Fruit fly (Drosophila melanogaster): ENCODE measurements around the gene CG8028.

The CG8028 gene

dm6 chrX:19297899-19298784 is 18.0 kb upstream of the CG8028 start, which contains the start of gene CG8034 (continued):
- TF ChIP-seq CoRest (tag; optimal IDR thresholded peaks at IDR 0.05), result peak; percentile 99
- TF ChIP-seq CG6813 (GFP tag; optimal IDR thresholded peaks at IDR 0.05), result peak; percentile 93
- peak; percentile 73; the same call in 1 of the 3 replicates for TF ChIP-seq gce (GFP tag; IDR thresholded peaks at IDR 0.05)
- TF ChIP-seq Side (GFP tag; optimal IDR thresholded peaks at IDR 0.05), result peak; percentile 94
- TF ChIP-seq chif (GFP tag; optimal IDR thresholded peaks at IDR 0.05), result peak; percentile 93 to 94
- peak; percentile 97 for TF ChIP-seq CG10979 (tag; optimal IDR thresholded peaks at IDR 0.05)
- TF ChIP-seq Hr78 (GFP tag; optimal IDR thresholded peaks at IDR 0.05), result peak in 1 of 2 experiments; percentile 88
- TF ChIP-seq Ada2b (GFP tag; IDR thresholded peaks at IDR 0.05), result peak; percentile 91
- TF ChIP-seq Elba2 (GFP tag; optimal IDR thresholded peaks at IDR 0.05), result peak; percentile 76
- peak; percentile 62 for TF ChIP-seq CTCF (GFP tag; optimal IDR thresholded peaks at IDR 0.05)
- peak; percentile 89 for TF ChIP-seq CG18764 (GFP tag; optimal IDR thresholded peaks at IDR 0.05)
- TF ChIP-seq jigr1 (GFP tag; IDR thresholded peaks at IDR 0.05), result peak; percentile 92
- peak; percentile 93 for TF ChIP-seq CG12071 (GFP tag; optimal IDR thresholded peaks at IDR 0.05)
- TF ChIP-seq amos (GFP tag; IDR thresholded peaks at IDR 0.05; ENCODE audit: partially characterized antibody), result peak; percentile 46; the same call in 1 of the 2 replicates
- TF ChIP-seq tna (GFP tag; IDR thresholded peaks at IDR 0.05; ENCODE audit: partially characterized antibody), result no peak
- TF ChIP-seq CG13123 (GFP tag; optimal IDR thresholded peaks at IDR 0.05), result peak; percentile 80
- peak; percentile 90 for TF ChIP-seq gt (GFP tag; IDR thresholded peaks at IDR 0.05)
- TF ChIP-seq CG3995 (GFP tag; optimal IDR thresholded peaks at IDR 0.05), result peak; percentile 81
- peak; percentile 94 for TF ChIP-seq NK7.1 (GFP tag; optimal IDR thresholded peaks at IDR 0.05)
- TF ChIP-seq Lim3 (GFP tag; IDR thresholded peaks at IDR 0.05), result peak; percentile 71; the same call in 1 of the 2 replicates
- peak; percentile 77 for TF ChIP-seq luna (GFP tag; optimal IDR thresholded peaks at IDR 0.05)
- TF ChIP-seq CG10274 (GFP tag; optimal IDR thresholded peaks at IDR 0.05), result peak; percentile 91
- peak; percentile 91 for TF ChIP-seq CG11456 (GFP tag; IDR thresholded peaks at IDR 0.05)
- peak; percentile 89 for TF ChIP-seq CG8281 (tag; optimal IDR thresholded peaks at IDR 0.05)
- peak; percentile 95 for TF ChIP-seq zfh1 (GFP tag; IDR thresholded peaks at IDR 0.05)
- peak in 1 of 2 experiments; percentile 97 for TF ChIP-seq Eip74EF (GFP tag; optimal IDR thresholded peaks at IDR 0.05)
- TF ChIP-seq vnd (GFP tag; IDR thresholded peaks at IDR 0.05; ENCODE audit: partially characterized antibody), result peak; percentile 60; the same call in 2 of the 3 replicates
- peak; percentile 71 for TF ChIP-seq Ravus (GFP tag; IDR thresholded peaks at IDR 0.05)
- TF ChIP-seq Dad (GFP tag; optimal IDR thresholded peaks at IDR 0.05), result peak; percentile 93
- TF ChIP-seq caup (GFP tag; optimal IDR thresholded peaks at IDR 0.05; ENCODE audit: severe bottlenecking), result peak; percentile 96
- peak; percentile 92 for TF ChIP-seq CG8765 (GFP tag; IDR thresholded peaks at IDR 0.05)
- peak; percentile 92 for TF ChIP-seq Six4 (GFP tag; optimal IDR thresholded peaks at IDR 0.05)
- peak; percentile 96 for TF ChIP-seq CHES-1-like (GFP tag; optimal IDR thresholded peaks at IDR 0.05)
- TF ChIP-seq kay (GFP tag; optimal IDR thresholded peaks at IDR 0.05), result peak; percentile 93
- TF ChIP-seq dan (GFP tag; IDR thresholded peaks at IDR 0.05), result peak; percentile 89
- TF ChIP-seq fru (optimal IDR thresholded peaks at IDR 0.05), result no peak
- peak; percentile 31; the same call in 1 of the 3 replicates for TF ChIP-seq sr (GFP tag; IDR thresholded peaks at IDR 0.05)
- TF ChIP-seq CG3847 (GFP tag; IDR thresholded peaks at IDR 0.05), result peak; percentile 97
- peak; percentile 100 for TF ChIP-seq CG4707 (GFP tag; optimal IDR thresholded peaks at IDR 0.05)
- peak; percentile 94 for TF ChIP-seq CG12155 (GFP tag; optimal IDR thresholded peaks at IDR 0.05)
- peak; percentile 97 for TF ChIP-seq CG12391 (tag; optimal IDR thresholded peaks at IDR 0.05)
- peak; percentile 83 for TF ChIP-seq ro (GFP tag; IDR thresholded peaks at IDR 0.05)
- no peak for TF ChIP-seq cad (GFP tag; optimal IDR thresholded peaks at IDR 0.05)
- TF ChIP-seq CG18011 (GFP tag; optimal IDR thresholded peaks at IDR 0.05), result peak; percentile 83
- TF ChIP-seq CG7786 (GFP tag; optimal IDR thresholded peaks at IDR 0.05), result peak; percentile 96
- peak; percentile 96 for TF ChIP-seq tio (GFP tag; optimal IDR thresholded peaks at IDR 0.05)
- peak; percentile 84 for TF ChIP-seq tup (GFP tag; optimal IDR thresholded peaks at IDR 0.05)
- peak; percentile 98 for TF ChIP-seq CG7556 (GFP tag; optimal IDR thresholded peaks at IDR 0.05)
- TF ChIP-seq cwo (GFP tag; optimal IDR thresholded peaks at IDR 0.05), result peak; percentile 96
